Worm (Caenorhabditis elegans) whole organism, L2 larva: Measurements from ENCODE around the gene dap-3.

ENCODE experiments used
- C34F6.9 ChIP-seq: fragments of 150-350 bp; optimal IDR thresholded peaks from 2 replicates; lab custom pipeline; 2014; ENCODE audit warnings: missing biosample characterization, missing genetic modification characterization
- F13H6.1 ChIP-seq: sonication (generic microtip); optimal IDR thresholded peaks from 2 replicates; lab custom pipeline; 2016; ENCODE audit warnings: missing genetic modification characterization, missing compliant biosample characterization
- R02D3.7 ChIP-seq: fragments of 150-350 bp; optimal IDR thresholded peaks from 2 replicates; lab custom pipeline; 2014; ENCODE audit warnings: missing biosample characterization, missing genetic modification characterization
- ZK546.5 ChIP-seq: sonication (generic microtip); optimal IDR thresholded peaks from 2 replicates; lab custom pipeline; 2017; ENCODE audit warnings: missing biosample characterization, missing genetic modification characterization
- blmp-1 ChIP-seq: sonication (generic microtip); optimal IDR thresholded peaks from 2 replicates; lab custom pipeline; 2017; ENCODE audit warnings: missing genetic modification characterization, mild to moderate bottlenecking, missing compliant biosample characterization, antibody characterized with exemption, moderate library complexity; ENCODE audit not compliant: insufficient read depth
- crh-2 ChIP-seq: sonication (generic microtip); optimal IDR thresholded peaks from 2 replicates; lab custom pipeline; 2017; ENCODE audit warnings: missing biosample characterization, missing genetic modification characterization
- egl-27 ChIP-seq: sonication (generic microtip); optimal IDR thresholded peaks from 3 replicates; lab custom pipeline; 2017; ENCODE audit warnings: missing biosample characterization, missing genetic modification reagents, missing genetic modification characterization
- elt-1 ChIP-seq: fragments of 150-350 bp; optimal IDR thresholded peaks from 2 replicates; lab custom pipeline; 2014; ENCODE audit warnings: missing biosample characterization, missing genetic modification characterization
- elt-3 ChIP-seq: sonication (generic microtip); optimal IDR thresholded peaks from 2 replicates; lab custom pipeline; 2017; ENCODE audit warnings: missing biosample characterization, missing genetic modification characterization
- fos-1 ChIP-seq: fragments of 150-350 bp; optimal IDR thresholded peaks from 2 replicates; lab custom pipeline; 2014; ENCODE audit warnings: missing biosample characterization, missing genetic modification characterization
- gmeb-1 ChIP-seq: fragments of 150-350 bp; optimal IDR thresholded peaks from 2 replicates; lab custom pipeline; 2014; ENCODE audit warnings: missing biosample characterization, missing genetic modification characterization
- lin-13 ChIP-seq: fragments of 150-350 bp; optimal IDR thresholded peaks from 2 replicates; lab custom pipeline; 2014; ENCODE audit warnings: missing biosample characterization, missing genetic modification reagents, missing genetic modification characterization
- lin-39 ChIP-seq: fragments of 150-350 bp; optimal IDR thresholded peaks from 2 replicates; lab custom pipeline; 2014; ENCODE audit warnings: missing biosample characterization, missing genetic modification reagents, missing genetic modification characterization
- lsy-2 ChIP-seq, 2 experiments: fragments of 150-350 bp in 1 of 2; sonication (generic microtip) in 1 of 2; optimal IDR thresholded peaks; 2 replicates each; lab custom pipeline; 2014 to 2017; ENCODE audit warnings: missing biosample characterization in 2 of 2, missing genetic modification characterization in 2 of 2
- mbf-1 ChIP-seq: sonication (generic microtip); optimal IDR thresholded peaks from 2 replicates; lab custom pipeline; 2017; ENCODE audit warnings: missing biosample characterization, missing genetic modification characterization
- mdl-1 ChIP-seq, 2 experiments: fragments of 150-350 bp in 1 of 2; sonication (generic microtip) in 1 of 2; optimal IDR thresholded peaks; 2 replicates each; lab custom pipeline; 2017; ENCODE audit warnings: missing biosample characterization in 2 of 2, missing genetic modification characterization in 2 of 2
- nhr-10 ChIP-seq: sonication (generic microtip); optimal IDR thresholded peaks from 2 replicates; lab custom pipeline; 2017; ENCODE audit warnings: missing biosample characterization, missing genetic modification characterization
- nhr-11 ChIP-seq: fragments of 150-350 bp; optimal IDR thresholded peaks from 2 replicates; lab custom pipeline; 2014; ENCODE audit warnings: missing biosample characterization, missing genetic modification characterization
- nhr-12 ChIP-seq: fragments of 150-350 bp; optimal IDR thresholded peaks from 2 replicates; lab custom pipeline; 2014; ENCODE audit warnings: missing biosample characterization, missing genetic modification characterization
- nhr-129 ChIP-seq: fragments of 150-350 bp; optimal IDR thresholded peaks from 2 replicates; lab custom pipeline; 2014; ENCODE audit warnings: missing biosample characterization, missing genetic modification characterization
- nhr-21 ChIP-seq: fragments of 150-350 bp; optimal IDR thresholded peaks from 2 replicates; lab custom pipeline; 2014; ENCODE audit warnings: missing biosample characterization, missing genetic modification characterization
- nhr-23 ChIP-seq: fragments of 150-350 bp; optimal IDR thresholded peaks from 2 replicates; lab custom pipeline; 2014; ENCODE audit warnings: missing biosample characterization, missing genetic modification reagents, missing genetic modification characterization
- nhr-237 ChIP-seq: fragments of 150-350 bp; optimal IDR thresholded peaks from 2 replicates; lab custom pipeline; 2014; ENCODE audit warnings: missing biosample characterization, missing genetic modification characterization
- nhr-25 ChIP-seq: fragments of 150-350 bp; sonication (generic microtip); optimal IDR thresholded peaks from 3 replicates; lab custom pipeline; 2014; ENCODE audit warnings: missing biosample characterization, missing genetic modification characterization
- nhr-77 ChIP-seq: fragments of 150-350 bp; optimal IDR thresholded peaks from 2 replicates; lab custom pipeline; 2014; ENCODE audit warnings: missing biosample characterization, missing genetic modification characterization
- peb-1 ChIP-seq: fragments of 150-350 bp; optimal IDR thresholded peaks from 2 replicates; lab custom pipeline; 2014; ENCODE audit warnings: missing biosample characterization, missing genetic modification characterization
- sem-4 ChIP-seq: fragments of 150-350 bp; optimal IDR thresholded peaks from 2 replicates; lab custom pipeline; 2014; ENCODE audit warnings: missing biosample characterization, missing genetic modification reagents, missing genetic modification characterization
- skn-1 ChIP-seq: sonication (generic microtip); optimal IDR thresholded peaks from 2 replicates; lab custom pipeline; 2017; ENCODE audit warnings: missing biosample characterization, missing genetic modification characterization
- sma-3 ChIP-seq: sonication (generic microtip); optimal IDR thresholded peaks from 2 replicates; lab custom pipeline; 2016; ENCODE audit warnings: missing genetic modification reagents, missing genetic modification characterization, missing compliant biosample characterization
- sma-9 ChIP-seq, 2 experiments: fragments of 150-350 bp in 1 of 2; sonication (generic microtip) in 1 of 2; optimal IDR thresholded peaks; 2 replicates each; lab custom pipeline; 2014 to 2016; ENCODE audit warnings: missing genetic modification characterization in 2 of 2, mild to moderate bottlenecking in 1 of 2, missing biosample characterization in 1 of 2, missing compliant biosample characterization in 1 of 2, missing genetic modification reagents in 1 of 2, moderate library complexity in 1 of 2
- snpc-4 ChIP-seq: fragments of 150-350 bp; optimal IDR thresholded peaks from 2 replicates; lab custom pipeline; 2014; ENCODE audit warnings: missing biosample characterization, missing genetic modification characterization
- unc-39 ChIP-seq: fragments of 150-350 bp; optimal IDR thresholded peaks from 2 replicates; lab custom pipeline; 2014; ENCODE audit warnings: missing biosample characterization, missing genetic modification characterization
- unc-55 ChIP-seq: fragments of 150-350 bp; sonication (generic microtip); optimal IDR thresholded peaks from 3 replicates; lab custom pipeline; 2014; ENCODE audit warnings: missing biosample characterization, missing genetic modification reagents, missing genetic modification characterization
- unc-62 ChIP-seq: fragments of 150-350 bp; optimal IDR thresholded peaks from 2 replicates; lab custom pipeline; 2014; ENCODE audit warnings: missing biosample characterization, missing genetic modification reagents, missing genetic modification characterization
- zag-1 ChIP-seq: fragments of 150-350 bp; optimal IDR thresholded peaks from 2 replicates; lab custom pipeline; 2014; ENCODE audit warnings: missing biosample characterization, missing genetic modification characterization
- ztf-1 ChIP-seq: fragments of 200-800 bp; sonication (Bioruptor generic); conservative IDR thresholded peaks from 2 replicates; pipeline ENCODE4 v1.3.6; 2022; ENCODE audit warnings: missing genetic modification characterization, missing compliant biosample characterization

dap-3 gene

DNA sequence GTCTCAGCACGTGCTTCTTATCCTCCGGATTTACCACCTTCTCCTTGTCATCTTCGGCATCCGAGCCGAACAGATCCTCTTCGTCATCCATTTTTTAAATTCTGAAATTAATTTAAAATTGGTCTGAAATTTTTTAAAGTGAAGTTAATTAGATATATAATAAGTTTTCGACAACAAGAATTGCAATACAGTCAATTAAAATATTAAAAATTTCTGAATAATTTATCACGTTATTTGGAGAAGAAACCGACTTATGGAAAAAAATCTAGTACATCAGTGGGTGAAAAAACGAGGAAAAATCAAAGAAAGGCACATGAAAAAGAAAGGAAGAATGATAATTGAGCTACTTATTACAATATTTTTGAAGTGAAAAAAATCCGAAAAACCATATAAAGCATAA lies 24.6 kb downstream of the dap-3 start, which contains the start of gene taf-13:
Gene taf-13, minus strand, starts transcription at position 101 of the 400 bp plus-strand sequence.
- TF ChIP-seq sem-4 (no peak), nhr-77 (no peak), nhr-10 (tag; lab: Kevin White, UChicago) (no peak), nhr-11 (no peak), lin-13 (GFP tag; lab: Kevin White, UChicago) (no peak), peb-1 (tag; lab: Kevin White, UChicago) (no peak), unc-39 (tag; lab: Kevin White, UChicago) (no peak), ztf-1 (no peak), sma-9 (GFP tag; optimal IDR thresholded peaks at IDR 0.05; lab: Kevin White, UChicago) (no peak), sma-9 (tag; optimal IDR thresholded peaks at IDR 0.05; lab: Kevin White, UChicago) (no peak), lin-39 (tag; lab: Kevin White, UChicago) (no peak), gmeb-1 (tag; lab: Kevin White, UChicago) (no peak), ZK546.5 (no peak), zag-1 (no peak), unc-62 (GFP tag; lab: Kevin White, UChicago) (no peak), blmp-1 (tag; lab: Kevin White, UChicago) (no peak), nhr-25 (tag; lab: Kevin White, UChicago) (no peak), nhr-23 (no peak), F13H6.1 (tag; lab: Kevin White, UChicago) (no peak)

ce11 chrII:10607238-10607961 lies 26.5 kb downstream of the dap-3 start, which contains the start of gene ccm-3:
Gene ccm-3, minus strand, starts transcription at chrII:10607275.
- peak; percentile 76 for TF ChIP-seq unc-55
- TF ChIP-seq lsy-2 (tag; optimal IDR thresholded peaks at IDR 0.05; lab: Kevin White, UChicago), result peak in 1 of 2 experiments; percentile 58
- no peak for TF ChIP-seq lin-39 (tag; lab: Kevin White, UChicago)
- peak; percentile 52 for TF ChIP-seq C34F6.9 (tag; lab: Kevin White, UChicago)
- peak; percentile 61 for TF ChIP-seq blmp-1 (tag; lab: Kevin White, UChicago)
- peak; percentile 63 for TF ChIP-seq fos-1 (tag; lab: Kevin White, UChicago)
- no peak for TF ChIP-seq lin-13 (GFP tag; lab: Kevin White, UChicago)

DNA sequence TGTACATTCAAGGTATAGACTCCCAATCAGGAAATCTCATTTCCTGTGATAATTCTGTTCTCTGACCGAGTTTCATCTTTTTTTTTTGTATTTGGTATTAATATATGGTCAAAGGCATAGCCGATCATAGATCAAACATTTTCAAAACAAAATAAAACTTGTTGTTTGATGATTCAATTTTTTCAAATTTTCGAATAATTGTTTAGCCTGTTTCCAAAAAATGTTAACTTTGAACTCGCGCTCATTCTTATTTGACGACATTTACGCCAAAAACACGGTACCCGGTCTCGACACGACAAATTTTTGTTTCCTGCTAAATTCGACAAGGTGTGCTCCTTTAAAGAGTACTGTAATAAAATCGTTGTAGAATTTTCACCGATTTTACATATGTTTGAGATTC lies 27.9 kb downstream of the dap-3 start:
- TF ChIP-seq unc-55 (no peak), elt-1 (tag; lab: Kevin White, UChicago) (no peak), C34F6.9 (tag; lab: Kevin White, UChicago) (no peak), nhr-10 (tag; lab: Kevin White, UChicago) (no peak), unc-39 (tag; lab: Kevin White, UChicago) (no peak), snpc-4 (no peak), lin-13 (GFP tag; lab: Kevin White, UChicago) (no peak), mbf-1 (tag; lab: Kevin White, UChicago) (no peak), sma-9 (GFP tag; optimal IDR thresholded peaks at IDR 0.05; lab: Kevin White, UChicago) (no peak), sma-9 (tag; optimal IDR thresholded peaks at IDR 0.05; lab: Kevin White, UChicago) (no peak), nhr-129 (tag; lab: Kevin White, UChicago) (no peak), nhr-11 (no peak), nhr-23 (no peak), crh-2 (tag; lab: Kevin White, UChicago) (no peak), nhr-12 (tag; lab: Kevin White, UChicago) (no peak), lsy-2 (tag; optimal IDR thresholded peaks at IDR 0.05; lab: Kevin White, UChicago) (no peak)

DNA sequence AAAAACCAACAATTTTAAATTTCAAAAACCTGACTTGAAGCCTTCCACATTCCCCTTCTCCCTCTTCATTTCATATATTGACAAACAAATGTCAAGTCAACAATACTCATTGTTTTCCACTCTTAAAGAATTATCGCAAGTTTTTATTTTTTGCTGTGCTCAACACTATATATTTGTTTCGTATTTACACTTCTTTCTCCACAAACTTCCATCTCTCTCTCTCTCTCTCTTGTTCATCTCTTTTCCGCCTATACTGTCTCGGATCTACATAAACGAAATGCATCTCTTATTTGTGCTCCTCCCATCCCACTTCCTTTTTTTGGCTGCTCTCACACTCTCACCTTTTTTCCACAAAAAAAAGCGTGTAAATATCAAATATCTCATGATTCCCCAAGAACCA lies 31.8 kb downstream of the dap-3 start, which contains the start of gene C14A4.12:
Gene C14A4.12, plus strand, starts transcription at position 301 of the 400 bp plus-strand sequence.
- no peak for TF ChIP-seq egl-27 (tag; lab: Kevin White, UChicago)
- no peak for TF ChIP-seq ZK546.5
- no peak for TF ChIP-seq nhr-21 (tag; lab: Kevin White, UChicago)
- TF ChIP-seq nhr-237 (tag; lab: Kevin White, UChicago), result no peak
- no peak for TF ChIP-seq C34F6.9 (tag; lab: Kevin White, UChicago)
- TF ChIP-seq mdl-1 (tag; optimal IDR thresholded peaks at IDR 0.05; lab: Kevin White, UChicago), result no peak
- TF ChIP-seq lsy-2 (tag; optimal IDR thresholded peaks at IDR 0.05; lab: Kevin White, UChicago), result no peak
- no peak for TF ChIP-seq skn-1 (tag; lab: Kevin White, UChicago)
- TF ChIP-seq snpc-4, result no peak
- TF ChIP-seq nhr-10 (tag; lab: Kevin White, UChicago), result no peak
- TF ChIP-seq elt-1 (tag; lab: Kevin White, UChicago), result no peak
- no peak for TF ChIP-seq sem-4
- no peak for TF ChIP-seq R02D3.7 (tag; lab: Kevin White, UChicago)
- no peak for TF ChIP-seq elt-3 (tag; lab: Kevin White, UChicago)
- TF ChIP-seq nhr-12 (tag; lab: Kevin White, UChicago), result no peak
- TF ChIP-seq sma-3 (GFP tag; lab: Kevin White, UChicago), result no peak
